Fruit fly (Drosophila melanogaster) whole organism, wandering third instar larva: ENCODE data around the gene CG45012.

Experiments
- CG32264 ChIP-seq: fragments of 200-800 bp; sonication (Bioruptor generic); optimal IDR thresholded peaks from 2 replicates; lab custom pipeline; 2016; ENCODE audit warnings: missing biosample characterization, missing genetic modification characterization
- CG9705 ChIP-seq: fragments of 200-800 bp; sonication (Bioruptor generic); optimal IDR thresholded peaks from 2 replicates; lab custom pipeline; 2018; ENCODE audit warnings: missing biosample characterization, mild to moderate bottlenecking, missing genetic modification characterization
- CrebA ChIP-seq: fragments of 200-800 bp; sonication (Bioruptor generic); optimal IDR thresholded peaks from 2 replicates; lab custom pipeline; 2016; ENCODE audit warnings: missing biosample characterization, mild to moderate bottlenecking, missing genetic modification characterization, borderline replicate concordance
- GATAd ChIP-seq: sonication (Bioruptor generic); optimal IDR thresholded peaks from 2 replicates; lab custom pipeline; 2016; ENCODE audit warnings: missing biosample characterization, missing genetic modification characterization
- HLH106 ChIP-seq: fragments of 200-800 bp; optimal IDR thresholded peaks from 3 replicates; lab custom pipeline; 2019; ENCODE audit warnings: missing biosample characterization, mild to moderate bottlenecking, missing genetic modification characterization, moderate library complexity
- Hnf4 ChIP-seq: fragments of 200-800 bp; sonication (Bioruptor generic); optimal IDR thresholded peaks from 2 replicates; lab custom pipeline; 2016; ENCODE audit warnings: missing biosample characterization, mild to moderate bottlenecking, missing genetic modification characterization
- Hr83 ChIP-seq: fragments of 200-300 bp; sonication (Bioruptor generic); optimal IDR thresholded peaks from 2 replicates; lab custom pipeline; 2016; ENCODE audit warnings: missing biosample characterization, mild to moderate bottlenecking, missing genetic modification characterization, moderate library complexity; ENCODE audit not compliant: poor library complexity, severe bottlenecking
- Myc ChIP-seq: fragments of >200 bp; optimal IDR thresholded peaks from 2 replicates; lab custom pipeline; 2017
- N ChIP-seq: fragments of >200 bp; optimal IDR thresholded peaks from 2 replicates; lab custom pipeline; 2018; ENCODE audit warnings: missing biosample characterization, missing external identifiers, missing genetic modification characterization
- OdsH ChIP-seq: fragments of 200-800 bp; sonication (Bioruptor generic); optimal IDR thresholded peaks from 2 replicates; lab custom pipeline; 2016; ENCODE audit warnings: missing biosample characterization, mild to moderate bottlenecking, missing genetic modification characterization
- Rel ChIP-seq, 2 experiments: fragments of 200-800 bp; sonication (Bioruptor generic) in 1 of 2; optimal IDR thresholded peaks; 2 replicates in 1 of 2; 3 replicates in 1 of 2; lab custom pipeline; 2016 to 2019; ENCODE audit warnings: mild to moderate bottlenecking in 2 of 2, missing biosample characterization in 2 of 2, missing genetic modification characterization in 2 of 2, moderate library complexity in 1 of 2
- br ChIP-seq: fragments of 200-800 bp; sonication (Bioruptor generic); optimal IDR thresholded peaks from 2 replicates; lab custom pipeline; 2016; ENCODE audit warnings: missing biosample characterization, missing genetic modification characterization
- dmrt93B ChIP-seq: fragments of 200-800 bp; sonication (Bioruptor generic); optimal IDR thresholded peaks from 2 replicates; lab custom pipeline; 2018; ENCODE audit warnings: missing biosample characterization, mild to moderate bottlenecking, missing genetic modification characterization
- ey ChIP-seq: fragments of 200-800 bp; sonication (Bioruptor generic); optimal IDR thresholded peaks from 2 replicates; lab custom pipeline; 2016; ENCODE audit warnings: missing biosample characterization, missing genetic modification characterization
- fru ChIP-seq: fragments of 200-800 bp; sonication (Bioruptor generic); optimal IDR thresholded peaks from 3 replicates; lab custom pipeline; 2016; ENCODE audit warnings: missing biosample characterization, mild to moderate bottlenecking, missing genetic modification characterization
- h ChIP-seq: fragments of 200-800 bp; sonication (Bioruptor generic); optimal IDR thresholded peaks from 3 replicates; lab custom pipeline; 2016; ENCODE audit warnings: missing biosample characterization, mild to moderate bottlenecking, missing genetic modification characterization
- jim ChIP-seq: fragments of 175-275, 200-325 bp; sonication (Bioruptor generic); optimal IDR thresholded peaks from 2 replicates; lab custom pipeline; 2016; ENCODE audit warnings: missing biosample characterization, mild to moderate bottlenecking, missing genetic modification characterization
- lola ChIP-seq: fragments of >200 bp; optimal IDR thresholded peaks from 2 replicates; lab custom pipeline; 2017; ENCODE audit warnings: missing biosample characterization, missing genetic modification characterization
- pan ChIP-seq: fragments of >200 bp; optimal IDR thresholded peaks from 2 replicates; lab custom pipeline; 2017
- psq ChIP-seq: fragments of 200-800 bp; sonication (Bioruptor generic); optimal IDR thresholded peaks from 3 replicates; lab custom pipeline; 2017; ENCODE audit warnings: missing biosample characterization, mild to moderate bottlenecking, missing genetic modification characterization, moderate library complexity
- sv ChIP-seq: fragments of 200-800 bp; sonication (Bioruptor generic); optimal IDR thresholded peaks from 3 replicates; lab custom pipeline; 2016; ENCODE audit warnings: missing biosample characterization, missing genetic modification characterization
- tai ChIP-seq: sonication (Bioruptor generic); optimal IDR thresholded peaks from 2 replicates; lab custom pipeline; 2016; ENCODE audit warnings: missing biosample characterization, missing genetic modification characterization
- usp ChIP-seq: fragments of >200 bp; optimal IDR thresholded peaks from 2 replicates; lab custom pipeline; 2017; ENCODE audit warnings: missing biosample characterization, missing genetic modification characterization
- woc ChIP-seq: sonication (Bioruptor generic); optimal IDR thresholded peaks from 2 replicates; lab custom pipeline; 2016; ENCODE audit warnings: missing biosample characterization, mild to moderate bottlenecking, missing genetic modification characterization

The CG45012 gene

DNA sequence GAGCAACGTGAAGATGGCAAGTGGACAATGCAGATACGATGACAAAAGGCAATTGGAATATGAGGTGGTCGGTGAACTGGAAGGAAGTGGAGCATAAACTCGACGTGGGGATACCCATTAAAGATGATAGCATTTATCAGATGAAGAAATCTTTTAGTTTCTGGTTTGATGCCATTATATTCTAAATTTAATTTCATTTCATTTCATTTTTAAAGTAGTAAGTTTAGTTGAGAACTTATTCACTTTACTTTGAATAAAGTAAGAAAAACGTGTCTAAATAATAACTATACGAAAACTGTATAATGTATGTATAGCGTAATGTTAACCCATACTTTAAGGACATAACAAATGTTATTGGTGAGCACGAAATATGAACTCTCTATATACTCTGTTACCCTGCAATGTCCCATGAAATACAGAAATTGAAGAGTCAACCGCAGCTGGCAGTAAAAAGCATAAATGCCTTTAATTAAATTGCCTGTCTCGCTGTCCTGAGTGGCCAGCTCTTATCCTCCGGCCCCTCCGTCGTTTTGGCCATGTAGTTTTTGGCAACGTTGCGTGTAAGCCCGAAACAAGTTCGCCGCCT lies 36.6 kb downstream of the CG45012 start (continued):
- no peak for TF ChIP-seq N (GFP tag; lab: Kevin White, UChicago)

DNA sequence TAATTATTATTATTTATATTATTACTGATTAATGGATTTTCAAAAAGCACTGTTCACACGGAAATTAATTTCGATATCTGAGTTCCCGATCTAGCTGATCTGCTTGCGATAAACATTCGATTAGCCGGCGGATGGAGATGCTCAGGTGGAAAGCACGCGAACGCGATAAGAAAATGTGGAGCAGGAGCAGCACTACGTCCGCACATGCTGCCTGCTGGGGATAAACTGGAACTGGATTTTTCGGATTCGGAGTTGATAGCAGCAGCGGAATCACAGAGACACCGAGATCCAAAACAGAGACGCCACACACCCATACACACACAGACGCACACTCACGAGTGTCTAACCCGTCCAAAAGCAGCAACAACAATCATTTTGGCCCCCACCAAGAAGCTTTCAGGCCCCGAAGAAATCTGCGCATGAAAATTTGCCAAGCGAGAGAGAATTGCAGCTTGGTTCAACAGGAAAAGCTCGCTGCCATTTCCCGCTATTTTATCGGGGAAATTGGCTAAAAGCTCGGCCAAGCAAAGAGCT lies 39.9 kb downstream of the CG45012 start:
- TF ChIP-seq usp (GFP tag; lab: Kevin White, UChicago) (no peak), Hr83 (no peak), psq (no peak), woc (GFP tag; lab: Kevin White, UChicago) (no peak), ey (GFP tag; lab: Kevin White, UChicago) (no peak), Rel (GFP tag; optimal IDR thresholded peaks at IDR 0.05; lab: Kevin White, UChicago) (no peak), Rel (tag; optimal IDR thresholded peaks at IDR 0.05; lab: Kevin White, UChicago) (no peak), pan (no peak), HLH106 (no peak), br (GFP tag; lab: Kevin White, UChicago) (no peak), sv (GFP tag; lab: Kevin White, UChicago) (no peak), lola (no peak)

DNA sequence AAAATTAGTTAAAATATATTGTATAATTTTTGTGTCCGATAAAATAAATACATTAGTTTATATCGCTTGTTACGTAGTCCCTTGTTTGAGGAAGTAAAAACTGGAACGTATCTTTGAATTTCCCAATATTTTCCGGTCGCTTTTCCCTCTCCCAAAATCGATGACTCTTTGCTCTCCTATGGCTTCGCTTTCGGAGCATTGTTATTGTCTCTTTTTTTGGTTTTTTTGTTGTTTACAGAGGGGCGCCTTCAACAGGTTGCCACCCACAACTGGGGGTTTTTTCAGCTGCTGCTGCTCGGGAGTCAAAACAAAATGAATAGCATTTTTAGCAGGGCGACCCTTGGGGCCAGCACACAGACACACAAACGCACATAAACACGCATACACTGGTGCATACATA lies 40.5 kb downstream of the CG45012 start:
- TF ChIP-seq h (GFP tag; lab: Kevin White, UChicago) (no peak), OdsH (GFP tag; lab: Kevin White, UChicago) (no peak), CG9705 (GFP tag; lab: Kevin White, UChicago) (no peak), pan (no peak), dmrt93B (GFP tag; lab: Kevin White, UChicago) (no peak), sv (GFP tag; lab: Kevin White, UChicago) (no peak), Rel (GFP tag; optimal IDR thresholded peaks at IDR 0.05; lab: Kevin White, UChicago) (no peak), Rel (tag; optimal IDR thresholded peaks at IDR 0.05; lab: Kevin White, UChicago) (no peak), Hnf4 (GFP tag; lab: Kevin White, UChicago) (no peak), GATAd (no peak), Myc (lab: Kevin White, UChicago) (no peak), CrebA (GFP tag; lab: Kevin White, UChicago) (no peak), jim (GFP tag; lab: Kevin White, UChicago) (no peak), fru (GFP tag; lab: Kevin White, UChicago) (no peak), HLH106 (no peak), usp (GFP tag; lab: Kevin White, UChicago) (no peak)
- TF ChIP-seq, all 38 proteins: peak for 0

DNA sequence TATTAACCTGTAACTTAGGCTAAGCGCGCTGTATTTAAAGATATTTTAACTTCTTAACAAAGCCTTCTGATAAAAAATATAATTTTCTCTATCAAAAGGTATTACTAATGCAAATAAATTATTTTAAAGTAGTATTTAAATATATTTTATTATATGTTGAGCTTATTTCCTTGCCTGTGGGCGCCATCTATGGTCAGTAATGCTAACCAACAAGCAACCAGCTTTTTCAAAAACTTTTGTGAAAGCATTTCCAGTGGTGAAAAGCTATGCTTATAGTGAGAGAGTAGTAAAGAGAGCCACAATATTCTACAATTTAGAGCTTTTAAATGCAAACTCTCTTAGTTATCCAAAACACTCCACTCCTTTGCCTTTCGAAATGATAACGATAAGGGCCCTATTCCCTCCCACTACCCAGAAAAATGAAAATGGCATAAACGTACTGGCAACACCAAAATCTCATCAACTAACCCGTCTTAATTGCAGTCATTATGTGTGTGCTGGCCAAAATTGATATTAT lies 44.5 kb downstream of the CG45012 start:
- TF ChIP-seq dmrt93B (GFP tag; lab: Kevin White, UChicago), result no peak
- TF ChIP-seq CG32264 (GFP tag; lab: Kevin White, UChicago), result no peak
- no peak for TF ChIP-seq tai (GFP tag; lab: Kevin White, UChicago)
- TF ChIP-seq, all 38 proteins: peak for 0
